Fruit fly (Drosophila melanogaster) whole organism, pupa: ENCODE results near the gene CG13484.

Experiments used
- CG10348 ChIP-seq: fragments of 200-800 bp; sonication (Bioruptor generic); IDR thresholded peaks from 2 replicates; pipeline ENCODE4 v1.3.6; 2022; ENCODE audit warnings: missing biosample characterization, missing genetic modification characterization
- CG12605 ChIP-seq: fragments of 200-800 bp; sonication (Bioruptor generic); IDR thresholded peaks from 2 replicates; pipeline ENCODE4 v1.3.6; 2022; ENCODE audit warnings: missing biosample characterization, missing genetic modification characterization
- CG13204 ChIP-seq: fragments of 200-800 bp; sonication (Bioruptor generic); optimal IDR thresholded peaks from 2 replicates; lab custom pipeline; 2018; ENCODE audit warnings: missing biosample characterization, mild to moderate bottlenecking, missing genetic modification characterization, moderate library complexity
- CG15710 ChIP-seq: fragments of 200-800 bp; sonication (Bioruptor generic); optimal IDR thresholded peaks from 2 replicates; lab custom pipeline; 2018; ENCODE audit warnings: missing biosample characterization, mild to moderate bottlenecking, missing genetic modification characterization, moderate library complexity
- CG17806 ChIP-seq: fragments of 200-800 bp; sonication (Bioruptor generic); optimal IDR thresholded peaks from 2 replicates; lab custom pipeline; 2018; ENCODE audit warnings: missing biosample characterization, mild to moderate bottlenecking, missing genetic modification characterization, moderate library complexity
- CG4496 ChIP-seq: fragments of 200-800 bp; sonication (Bioruptor generic); IDR thresholded peaks from 3 replicates; pipeline ENCODE4 v1.3.6; 2022; ENCODE audit warnings: missing biosample characterization, missing genetic modification characterization
- CG8301 ChIP-seq: fragments of 200-800 bp; sonication (Bioruptor generic); optimal IDR thresholded peaks from 2 replicates; lab custom pipeline; 2018; ENCODE audit warnings: missing biosample characterization, mild to moderate bottlenecking, missing genetic modification characterization
- EcR ChIP-seq: fragments of 200-800 bp; sonication (Bioruptor generic); optimal IDR thresholded peaks from 3 replicates; lab custom pipeline; 2019; ENCODE audit warnings: missing biosample characterization, missing genetic modification characterization, mild to moderate bottlenecking, moderate library complexity, missing genetic modification reagents
- Ets98B ChIP-seq: fragments of 200-800 bp; sonication (Bioruptor generic); IDR thresholded peaks from 2 replicates; pipeline ENCODE4 v1.3.6; 2022; ENCODE audit warnings: missing biosample characterization, missing genetic modification characterization
- Snoo ChIP-seq: fragments of 200-800 bp; sonication (Bioruptor generic); optimal IDR thresholded peaks from 3 replicates; lab custom pipeline; 2017; ENCODE audit warnings: missing biosample characterization, mild to moderate bottlenecking, missing genetic modification characterization, inconsistent platforms
- gl ChIP-seq: fragments of 200-800 bp; sonication (Bioruptor generic); optimal IDR thresholded peaks from 2 replicates; lab custom pipeline; 2018; ENCODE audit warnings: missing biosample characterization, mild to moderate bottlenecking, missing genetic modification characterization
- rn ChIP-seq: fragments of 200-800 bp; sonication (Bioruptor generic); IDR thresholded peaks from 2 replicates; pipeline ENCODE4 v1.3.6; 2022; ENCODE audit warnings: missing biosample characterization, missing genetic modification characterization

DNA sequence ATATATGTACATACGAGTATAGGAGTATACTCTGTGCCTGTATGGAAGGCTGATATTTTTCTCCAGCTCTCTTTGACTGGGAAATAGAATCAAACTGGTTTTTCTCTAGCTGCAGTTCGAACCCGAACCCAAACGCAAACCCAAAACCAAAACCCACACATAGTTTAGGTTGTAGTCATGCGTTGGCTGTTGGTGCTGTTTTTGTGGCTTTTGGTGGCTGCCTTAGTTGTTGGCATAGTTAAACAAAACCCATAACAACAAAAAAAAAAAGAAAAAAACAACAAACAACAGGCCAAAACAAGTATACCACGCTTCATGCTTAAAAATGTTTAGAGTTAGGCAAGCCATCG lies 11.2 kb upstream of the CG13484 start:
- no peak for TF ChIP-seq EcR (GFP tag; lab: Kevin White, UChicago)
- no peak for TF ChIP-seq CG17806
- no peak for TF ChIP-seq CG12605 (GFP tag; lab: Robert Waterston, UW)
- no peak for TF ChIP-seq gl (tag; lab: Kevin White, UChicago)
- TF ChIP-seq CG15710 (tag; lab: Kevin White, UChicago) = no peak
- TF ChIP-seq CG4496 = no peak
- no peak; the same call in 1 of the 2 replicates for TF ChIP-seq Ets98B (GFP tag; lab: Robert Waterston, UW)
- TF ChIP-seq CG13204 (GFP tag; lab: Kevin White, UChicago) = no peak
- no peak for TF ChIP-seq rn (GFP tag; lab: Robert Waterston, UW)
- TF ChIP-seq CG10348 (GFP tag; lab: Robert Waterston, UW) = no peak
- TF ChIP-seq Snoo (tag; lab: Kevin White, UChicago) = no peak
- no peak for TF ChIP-seq CG8301 (tag; lab: Kevin White, UChicago)
